Fruit fly (Drosophila melanogaster) whole organism, embryonic: ENCODE measurements around the gene CG11550.
A peak's percentile ranks its signal among the peaks of the same experiment; 100 is the strongest.

Experiments
- Atf3 ChIP-seq: fragments of 200-800 bp; sonication (Bioruptor generic); optimal IDR thresholded peaks from 3 replicates; lab custom pipeline; 2016; ENCODE audit warnings: missing biosample characterization, missing genetic modification characterization
- Blimp-1 ChIP-seq: fragments of 200-800 bp; sonication (Bioruptor generic); optimal IDR thresholded peaks from 3 replicates; lab custom pipeline; 2018; ENCODE audit warnings: missing biosample characterization, missing genetic modification characterization, mild to moderate bottlenecking, moderate library complexity, missing genetic modification reagents
- CG1024 ChIP-seq: fragments of 200-800 bp; sonication (Bioruptor generic); IDR thresholded peaks from 2 replicates; pipeline ENCODE4 v1.3.6; 2022; ENCODE audit warnings: missing biosample characterization, missing genetic modification characterization
- CG10565 ChIP-seq: fragments of 200-800 bp; sonication (Bioruptor generic); optimal IDR thresholded peaks from 3 replicates; lab custom pipeline; 2016; ENCODE audit warnings: missing biosample characterization, mild to moderate bottlenecking, missing genetic modification characterization
- CG11504 ChIP-seq: fragments of 200-800 bp; sonication (Bioruptor generic); optimal IDR thresholded peaks from 3 replicates; lab custom pipeline; 2019; ENCODE audit warnings: missing biosample characterization, mild to moderate bottlenecking, missing genetic modification characterization, moderate library complexity
- CG12769 ChIP-seq: fragments of 200-800 bp; sonication (Bioruptor generic); optimal IDR thresholded peaks from 2 replicates; lab custom pipeline; 2019; ENCODE audit warnings: missing biosample characterization, mild to moderate bottlenecking, missing genetic modification characterization, moderate library complexity
- CG13894 ChIP-seq: fragments of 200-800 bp; sonication (Bioruptor generic); optimal IDR thresholded peaks from 3 replicates; lab custom pipeline; 2018; ENCODE audit warnings: missing biosample characterization, mild to moderate bottlenecking, missing genetic modification characterization, moderate library complexity
- CG1603 ChIP-seq: fragments of 200-800 bp; sonication (Bioruptor generic); optimal IDR thresholded peaks from 2 replicates; lab custom pipeline; 2019; ENCODE audit warnings: missing biosample characterization, mild to moderate bottlenecking, missing genetic modification characterization, moderate library complexity
- CG17361 ChIP-seq: fragments of 200-800 bp; sonication (Bioruptor generic); IDR thresholded peaks from 3 replicates; pipeline ENCODE4 v1.3.6; 2022; ENCODE audit warnings: missing biosample characterization, missing genetic modification characterization
- CG2199 ChIP-seq: fragments of 200-800 bp; sonication (Bioruptor generic); IDR thresholded peaks from 3 replicates; pipeline ENCODE4 v1.3.6; 2022; ENCODE audit warnings: missing biosample characterization, missing genetic modification characterization
- CG2678 ChIP-seq: fragments of 200-800 bp; sonication (Bioruptor generic); optimal IDR thresholded peaks from 3 replicates; lab custom pipeline; 2019; ENCODE audit warnings: missing biosample characterization, mild to moderate bottlenecking, missing genetic modification characterization, moderate library complexity
- CG30403 ChIP-seq: fragments of 200-800 bp; sonication (Bioruptor generic); optimal IDR thresholded peaks from 3 replicates; lab custom pipeline; 2016; ENCODE audit warnings: missing biosample characterization, missing genetic modification characterization
- CG34224 ChIP-seq: fragments of 200-800 bp; sonication (Bioruptor generic); IDR thresholded peaks from 3 replicates; pipeline ENCODE4 v1.3.6; 2022; ENCODE audit warnings: missing biosample characterization, missing genetic modification characterization; ENCODE audit not compliant: partially characterized antibody
- CG4360 ChIP-seq: fragments of 200-800 bp; sonication (Bioruptor generic); IDR thresholded peaks from 2 replicates; pipeline ENCODE4 v1.3.6; 2022; ENCODE audit warnings: missing biosample characterization, missing genetic modification characterization
- CG4424 ChIP-seq: fragments of 200-800 bp; sonication (Bioruptor generic); optimal IDR thresholded peaks from 3 replicates; lab custom pipeline; 2016; ENCODE audit warnings: missing biosample characterization, missing genetic modification characterization
- CrebB ChIP-seq: fragments of 200-800 bp; sonication (Bioruptor generic); optimal IDR thresholded peaks from 3 replicates; lab custom pipeline; 2018; ENCODE audit warnings: missing biosample characterization, mild to moderate bottlenecking, missing genetic modification characterization
- D19A ChIP-seq: fragments of 200-800 bp; optimal IDR thresholded peaks from 3 replicates; lab custom pipeline; 2019; ENCODE audit warnings: missing biosample characterization, mild to moderate bottlenecking, missing genetic modification characterization, moderate library complexity
- D19B ChIP-seq: fragments of 200-800 bp; sonication (Bioruptor generic); optimal IDR thresholded peaks from 2 replicates; lab custom pipeline; 2017; ENCODE audit warnings: missing biosample characterization, mild to moderate bottlenecking, missing genetic modification characterization
- Ets97D ChIP-seq: fragments of 200-800 bp; sonication (Bioruptor generic); optimal IDR thresholded peaks from 3 replicates; lab custom pipeline; 2016; ENCODE audit warnings: missing biosample characterization, missing genetic modification characterization
- Hr51 ChIP-seq, 2 experiments: fragments of 200-800 bp; sonication (Bioruptor generic); optimal IDR thresholded peaks; 2 replicates in 1 of 2; 3 replicates in 1 of 2; lab custom pipeline; 2016 to 2018; ENCODE audit warnings: missing biosample characterization in 2 of 2, missing genetic modification characterization in 2 of 2, mild to moderate bottlenecking in 1 of 2, moderate library complexity in 1 of 2
- MBD-R2 ChIP-seq: fragments of 200-800 bp; sonication (Bioruptor generic); IDR thresholded peaks from 2 replicates; pipeline ENCODE4 v1.3.6; 2022; ENCODE audit warnings: missing biosample characterization, missing genetic modification characterization
- MESR4 ChIP-seq: fragments of 200-800 bp; sonication (Bioruptor generic); optimal IDR thresholded peaks from 2 replicates; lab custom pipeline; 2018; ENCODE audit warnings: missing biosample characterization, mild to moderate bottlenecking, missing genetic modification characterization, moderate library complexity
- Med ChIP-seq: fragments of 200-800 bp; sonication (Bioruptor generic); peaks from one replicate; lab custom pipeline; 2016; ENCODE audit warnings: missing biosample characterization, missing genetic modification characterization, mild to moderate bottlenecking, inconsistent platforms, moderate library complexity
- Oli ChIP-seq: fragments of 200-800 bp; sonication (Bioruptor generic); optimal IDR thresholded peaks from 2 replicates; lab custom pipeline; 2018; ENCODE audit warnings: missing biosample characterization, mild to moderate bottlenecking, missing genetic modification characterization, moderate library complexity
- Scr ChIP-seq: fragments of 200-800 bp; sonication (Bioruptor generic); IDR thresholded peaks from 2 replicates; pipeline ENCODE4 v1.3.6; 2022; ENCODE audit warnings: missing biosample characterization, missing genetic modification characterization; ENCODE audit not compliant: partially characterized antibody
- Sox102F ChIP-seq: fragments of 200-800 bp; sonication (Bioruptor generic); optimal IDR thresholded peaks from 2 replicates; lab custom pipeline; 2018; ENCODE audit warnings: missing biosample characterization, mild to moderate bottlenecking, missing genetic modification characterization, moderate library complexity
- Taf1 ChIP-seq: fragments of 200-800 bp; sonication (Bioruptor generic); IDR thresholded peaks from 2 replicates; pipeline ENCODE4 v1.3.6; 2022; ENCODE audit warnings: missing biosample characterization, missing genetic modification characterization
- Usf ChIP-seq: fragments of 200-800 bp; sonication (Bioruptor generic); optimal IDR thresholded peaks from 2 replicates; lab custom pipeline; 2017; ENCODE audit warnings: missing genotype, missing biosample characterization, missing genetic modification characterization
- Xrp1 ChIP-seq: fragments of 200-800 bp; sonication (Bioruptor generic); IDR thresholded peaks from 2 replicates; pipeline ENCODE4 v1.3.6; 2022; ENCODE audit warnings: missing biosample characterization, missing genetic modification characterization
- bsh ChIP-seq, 2 experiments: fragments of 200-800 bp; sonication (Bioruptor generic); optimal IDR thresholded peaks; 2 replicates each; lab custom pipeline; 2017 to 2018; ENCODE audit warnings: mild to moderate bottlenecking in 2 of 2, missing biosample characterization in 2 of 2, missing genetic modification characterization in 2 of 2, moderate library complexity in 1 of 2
- cato ChIP-seq: fragments of 200-800 bp; sonication (Bioruptor generic); optimal IDR thresholded peaks from 2 replicates; lab custom pipeline; 2016; ENCODE audit warnings: missing biosample characterization, missing genetic modification characterization, borderline replicate concordance
- cwo ChIP-seq: fragments of 200-800 bp; sonication (Bioruptor generic); optimal IDR thresholded peaks from 3 replicates; lab custom pipeline; 2017; ENCODE audit warnings: missing biosample characterization, missing genetic modification characterization, mild to moderate bottlenecking, moderate library complexity, missing genetic modification reagents
- gce ChIP-seq: fragments of 200-800 bp; sonication (Bioruptor generic); IDR thresholded peaks from 3 replicates; pipeline ENCODE4 v1.3.6; 2022; ENCODE audit warnings: missing biosample characterization, missing genetic modification characterization
- gem ChIP-seq: fragments of 200-800 bp; sonication (Bioruptor generic); optimal IDR thresholded peaks from 2 replicates; lab custom pipeline; 2019; ENCODE audit warnings: missing biosample characterization, mild to moderate bottlenecking, missing genetic modification characterization, moderate library complexity
- knrl ChIP-seq: fragments of 200-800 bp; sonication (Bioruptor generic); IDR thresholded peaks from 3 replicates; pipeline ENCODE4 v1.3.6; 2022; ENCODE audit warnings: missing biosample characterization, missing genetic modification characterization; ENCODE audit not compliant: partially characterized antibody
- lmd ChIP-seq: fragments of 200-800 bp; sonication (Bioruptor generic); IDR thresholded peaks from 2 replicates; pipeline ENCODE4 v1.3.6; 2022; ENCODE audit warnings: missing biosample characterization, missing genetic modification characterization
- oc ChIP-seq: fragments of 200-800 bp; sonication (Bioruptor generic); optimal IDR thresholded peaks from 2 replicates; lab custom pipeline; 2018; ENCODE audit warnings: missing biosample characterization, mild to moderate bottlenecking, missing genetic modification characterization, moderate library complexity
- row ChIP-seq: fragments of 200-800 bp; sonication (Bioruptor generic); IDR thresholded peaks from 3 replicates; pipeline ENCODE4 v1.3.6; 2022; ENCODE audit warnings: missing biosample characterization, missing genetic modification characterization
- sd ChIP-seq: fragments of 200-800 bp; sonication (Bioruptor generic); optimal IDR thresholded peaks from 3 replicates; lab custom pipeline; 2018; ENCODE audit warnings: missing biosample characterization, mild to moderate bottlenecking, missing genetic modification characterization, moderate library complexity
- sens ChIP-seq: fragments of 200-800 bp; sonication (Bioruptor generic); peaks from one replicate; lab custom pipeline; 2016; ENCODE audit warnings: missing biosample characterization, missing genetic modification characterization
- sisA ChIP-seq: fragments of 200-800 bp; sonication (Bioruptor generic); IDR thresholded peaks from 2 replicates; pipeline ENCODE4 v1.3.6; 2022; ENCODE audit warnings: missing biosample characterization, missing genetic modification characterization
- sob ChIP-seq: fragments of 200-800 bp; sonication (Bioruptor generic); IDR thresholded peaks from 2 replicates; pipeline ENCODE4 v1.3.6; 2022; ENCODE audit warnings: missing biosample characterization, missing genetic modification characterization
- sr ChIP-seq: fragments of 200-800 bp; sonication (Bioruptor generic); IDR thresholded peaks from 3 replicates; pipeline ENCODE4 v1.3.6; 2022; ENCODE audit warnings: missing biosample characterization, missing genetic modification characterization
- vfl ChIP-seq: fragments of 200-800 bp; sonication (Bioruptor generic); optimal IDR thresholded peaks from 2 replicates; lab custom pipeline; 2016; ENCODE audit warnings: missing biosample characterization, missing genetic modification characterization

The CG11550 gene

DNA sequence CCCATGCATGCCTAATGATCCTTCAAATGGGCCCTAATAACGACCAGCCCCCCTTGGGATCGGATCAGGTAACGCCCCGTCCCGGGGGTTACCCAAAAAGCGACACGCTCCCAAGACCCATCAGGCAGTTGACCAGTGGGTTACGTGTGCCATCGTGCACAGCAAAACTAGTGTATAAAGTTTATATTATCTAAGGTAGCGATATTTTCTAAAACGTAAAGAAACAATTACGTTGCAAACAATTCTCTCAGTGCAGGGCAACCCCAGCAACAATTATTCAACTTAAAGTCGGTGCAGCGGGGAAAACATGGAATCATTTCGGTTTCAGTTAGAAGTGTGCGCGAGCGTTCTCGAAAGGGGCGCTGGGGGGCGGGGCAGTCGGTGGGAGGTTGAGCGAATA is 32.9 kb upstream of the CG11550 start (continued):
- TF ChIP-seq MBD-R2 (GFP tag; lab: Robert Waterston, UW), result no peak
- no peak for TF ChIP-seq cwo (GFP tag; lab: Kevin White, UChicago)
- no peak for TF ChIP-seq sisA (GFP tag; lab: Robert Waterston, UW)
- TF ChIP-seq cato (GFP tag; lab: Kevin White, UChicago), result no peak
- TF ChIP-seq gce (GFP tag; lab: Robert Waterston, UW), result 0 out of 3 replicates have a peak, but pooled peaks have one; percentile 19
- peak; percentile 3 for TF ChIP-seq CG30403 (GFP tag; lab: Kevin White, UChicago)
- TF ChIP-seq row, result peak; percentile 36; the same call in 2 of the 3 replicates
- peak; percentile 8 for TF ChIP-seq CG4424 (GFP tag; lab: Kevin White, UChicago)
- TF ChIP-seq Taf1 (GFP tag; lab: Robert Waterston, UW), result no peak
- TF ChIP-seq CG1603 (tag; lab: Kevin White, UChicago), result peak; percentile 58

DNA sequence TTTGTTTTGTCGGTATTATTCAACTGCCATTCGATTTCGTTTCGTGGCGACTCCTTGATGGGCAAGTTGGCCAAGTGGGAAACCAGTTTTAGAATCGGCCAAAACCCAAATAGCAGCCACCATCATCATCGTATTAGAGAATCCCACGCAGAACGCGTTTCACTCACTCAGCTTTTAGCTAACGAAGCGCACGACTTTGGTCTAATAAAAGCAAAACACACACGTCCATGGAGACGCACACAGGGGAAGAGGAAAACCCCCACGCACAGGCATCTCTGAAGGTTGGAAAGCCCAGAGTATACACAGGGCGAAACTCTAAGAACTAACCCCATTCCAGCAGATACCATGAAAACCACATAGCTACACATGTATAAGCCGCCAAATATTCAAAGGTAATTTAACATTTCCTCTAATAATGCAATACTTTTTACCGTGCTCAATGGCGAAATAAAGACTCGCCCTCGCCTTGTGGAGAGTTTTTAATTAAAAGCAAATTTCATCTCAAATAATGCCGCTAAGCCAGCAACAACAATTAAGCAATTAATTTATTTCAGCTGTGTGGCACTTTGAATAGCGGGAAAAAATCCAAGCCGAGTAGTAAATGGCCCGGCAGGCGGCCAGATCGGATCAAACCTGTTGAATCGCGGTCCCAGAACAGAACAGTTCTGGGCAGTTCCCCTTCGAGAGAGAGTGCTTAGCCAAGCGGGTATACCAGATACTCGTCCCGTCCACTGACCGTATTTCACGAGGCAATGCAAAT is 31.8 kb upstream of the CG11550 start:
- 0 out of 2 replicates have a peak, but pooled peaks have one; percentile 18 for TF ChIP-seq CG4360 (GFP tag; lab: Robert Waterston, UW)
- TF ChIP-seq sd, result peak; percentile 7
- TF ChIP-seq Xrp1, result 0 out of 2 replicates have a peak, but pooled peaks have one; percentile 6
- no peak for TF ChIP-seq CG10565 (GFP tag; lab: Kevin White, UChicago)
- TF ChIP-seq sens (GFP tag; lab: Kevin White, UChicago), result peak; percentile 76
- no peak for TF ChIP-seq CG1024 (GFP tag; lab: Robert Waterston, UW)
- peak; percentile 42 for TF ChIP-seq Blimp-1 (GFP tag; lab: Kevin White, UChicago)
- TF ChIP-seq CG2199 (GFP tag; lab: Robert Waterston, UW), result 0 out of 3 replicates have a peak, but pooled peaks have one; percentile 30
- peak; percentile 75 for TF ChIP-seq sr (GFP tag; lab: Robert Waterston, UW)
- TF ChIP-seq CG12769, result peak; percentile 44
- no peak for TF ChIP-seq Ets97D (GFP tag; lab: Kevin White, UChicago)
- TF ChIP-seq sob (GFP tag; lab: Robert Waterston, UW), result no peak
- peak; percentile 52 for TF ChIP-seq Med (GFP tag; lab: Kevin White, UChicago)
- no peak for TF ChIP-seq MESR4 (GFP tag; lab: Kevin White, UChicago)
- 0 out of 3 replicates have a peak, but pooled peaks have one; percentile 11 for TF ChIP-seq knrl (GFP tag; lab: Robert Waterston, UW)
- peak in 1 of 2 experiments; percentile 8 for TF ChIP-seq bsh (GFP tag; optimal IDR thresholded peaks at IDR 0.05; lab: Kevin White, UChicago)
- peak; percentile 24 for TF ChIP-seq CG13894 (tag; lab: Kevin White, UChicago)

DNA sequence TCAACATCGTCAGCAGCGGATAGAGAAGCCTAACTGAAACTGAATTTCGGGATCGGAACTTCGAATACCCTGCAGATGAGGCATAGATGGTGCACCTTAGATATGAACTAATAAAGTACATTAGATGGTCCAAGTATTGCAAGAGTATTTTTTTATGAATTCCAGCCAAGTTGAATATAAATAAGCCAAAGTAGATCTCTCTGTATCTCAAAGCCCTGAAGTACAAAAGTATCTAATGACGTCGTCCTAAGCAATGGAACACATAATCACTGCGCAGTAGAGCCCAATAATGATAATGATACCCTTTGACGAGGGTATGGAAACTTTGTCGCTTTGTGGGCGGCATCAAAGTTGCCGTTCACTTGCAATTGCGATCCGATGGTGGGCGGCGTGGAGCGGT is 30.1 kb upstream of the CG11550 start:
- TF ChIP-seq D19A (tag; lab: Kevin White, UChicago) (peak; percentile 65), sr (GFP tag; lab: Robert Waterston, UW) (peak; percentile 69; the same call in 1 of the 3 replicates), row (peak; percentile 53), Hr51 (GFP tag; optimal IDR thresholded peaks at IDR 0.05; lab: Kevin White, UChicago) (peak in 1 of 2 experiments; percentile 23), vfl (GFP tag; lab: Kevin White, UChicago) (no peak), Scr (GFP tag; lab: Robert Waterston, UW) (no peak), Atf3 (GFP tag; lab: Kevin White, UChicago) (peak; percentile 7), Sox102F (peak; percentile 12), Oli (tag; lab: Kevin White, UChicago) (peak; percentile 16), bsh (GFP tag; optimal IDR thresholded peaks at IDR 0.05; lab: Kevin White, UChicago) (peak in 1 of 2 experiments; percentile 24), CG17361 (0 out of 3 replicates have a peak, but pooled peaks have one; percentile 24), Usf (no peak), CG1603 (tag; lab: Kevin White, UChicago) (peak; percentile 26), CG2678 (tag; lab: Kevin White, UChicago) (peak; percentile 21), sens (GFP tag; lab: Kevin White, UChicago) (peak; percentile 63), gem (tag; lab: Kevin White, UChicago) (peak; percentile 10), CG11504 (tag; lab: Kevin White, UChicago) (peak; percentile 24), oc (peak; percentile 25), CG34224 (GFP tag; lab: Robert Waterston, UW) (no peak), D19B (GFP tag; lab: Kevin White, UChicago) (peak; percentile 47), CrebB (tag; lab: Kevin White, UChicago) (no peak), sisA (GFP tag; lab: Robert Waterston, UW) (0 out of 2 replicates have a peak, but pooled peaks have one; percentile 19), lmd (GFP tag; lab: Robert Waterston, UW) (peak; percentile 39; the same call in 1 of the 2 replicates)
